Fruit fly (Drosophila melanogaster) whole organism, embryonic: ENCODE measurements around the gene CG13250.

Source experiments
- Bgb ChIP-seq: fragments of 200-800 bp; sonication (Bioruptor generic); IDR thresholded peaks from 2 replicates; pipeline ENCODE4 v1.3.6; 2022; ENCODE audit warnings: missing biosample characterization, missing genetic modification characterization; ENCODE audit not compliant: partially characterized antibody
- CG10543 ChIP-seq: fragments of 200-800 bp; sonication (Bioruptor generic); optimal IDR thresholded peaks from 3 replicates; lab custom pipeline; 2017; ENCODE audit warnings: missing biosample characterization, mild to moderate bottlenecking, missing genetic modification characterization, moderate library complexity
- CG12299 ChIP-seq: fragments of 200-800 bp; sonication (Bioruptor generic); optimal IDR thresholded peaks from 2 replicates; lab custom pipeline; 2018; ENCODE audit warnings: missing biosample characterization, mild to moderate bottlenecking, missing genetic modification characterization
- CG13287 ChIP-seq: fragments of 200-800 bp; sonication (Bioruptor generic); IDR thresholded peaks from 2 replicates; pipeline ENCODE4 v1.3.6; 2022; ENCODE audit warnings: missing biosample characterization, missing genetic modification characterization; ENCODE audit not compliant: partially characterized antibody
- CG17359 ChIP-seq: fragments of 200-800 bp; sonication (Bioruptor generic); optimal IDR thresholded peaks from 3 replicates; lab custom pipeline; 2018; ENCODE audit warnings: missing biosample characterization, mild to moderate bottlenecking, missing genetic modification characterization, moderate library complexity
- CG42726 ChIP-seq: fragments of 200-800 bp; sonication (Bioruptor generic); IDR thresholded peaks from 2 replicates; pipeline ENCODE4 v1.3.6; 2022; ENCODE audit warnings: missing biosample characterization, missing genetic modification characterization; ENCODE audit not compliant: partially characterized antibody
- CG4360 ChIP-seq: fragments of 200-800 bp; sonication (Bioruptor generic); IDR thresholded peaks from 2 replicates; pipeline ENCODE4 v1.3.6; 2022; ENCODE audit warnings: missing biosample characterization, missing genetic modification characterization
- CG6272 ChIP-seq: fragments of 200-800 bp; sonication (Bioruptor generic); IDR thresholded peaks from 2 replicates; pipeline ENCODE4 v1.3.6; 2022; ENCODE audit warnings: missing biosample characterization, missing genetic modification characterization
- CG6689 ChIP-seq: fragments of 200-800 bp; sonication (Bioruptor generic); IDR thresholded peaks from 2 replicates; pipeline ENCODE4 v1.3.6; 2022; ENCODE audit warnings: missing biosample characterization, missing genetic modification characterization
- CG6854 ChIP-seq: fragments of 200-800 bp; sonication (Bioruptor generic); optimal IDR thresholded peaks from 3 replicates; lab custom pipeline; 2017; ENCODE audit warnings: missing biosample characterization, mild to moderate bottlenecking, missing genetic modification characterization
- CG7786 ChIP-seq: fragments of 200-800 bp; sonication (Bioruptor generic); optimal IDR thresholded peaks from 2 replicates; lab custom pipeline; 2016; ENCODE audit warnings: missing biosample characterization, missing genetic modification characterization
- D19A ChIP-seq: fragments of 200-800 bp; optimal IDR thresholded peaks from 3 replicates; lab custom pipeline; 2019; ENCODE audit warnings: missing biosample characterization, mild to moderate bottlenecking, missing genetic modification characterization, moderate library complexity
- Dll ChIP-seq: fragments of 200-800 bp; sonication (Bioruptor generic); IDR thresholded peaks from 4 replicates; pipeline ENCODE4 v1.3.6; 2022; ENCODE audit warnings: missing biosample characterization, missing genetic modification characterization; ENCODE audit not compliant: partially characterized antibody
- HLH4C ChIP-seq: fragments of 200-800 bp; sonication (Bioruptor generic); IDR thresholded peaks from 3 replicates; pipeline ENCODE4 v1.3.6; 2022; ENCODE audit warnings: missing biosample characterization, missing genetic modification characterization; ENCODE audit not compliant: partially characterized antibody
- MESR4 ChIP-seq: fragments of 200-800 bp; sonication (Bioruptor generic); optimal IDR thresholded peaks from 2 replicates; lab custom pipeline; 2018; ENCODE audit warnings: missing biosample characterization, mild to moderate bottlenecking, missing genetic modification characterization, moderate library complexity
- Nf-YC ChIP-seq: fragments of 200-800 bp; optimal IDR thresholded peaks from 3 replicates; lab custom pipeline; 2019; ENCODE audit warnings: missing biosample characterization, mild to moderate bottlenecking, missing genetic modification characterization, moderate library complexity
- Opbp ChIP-seq: fragments of 200-800 bp; sonication (Bioruptor generic); IDR thresholded peaks from 3 replicates; pipeline ENCODE4 v1.3.6; 2022; ENCODE audit warnings: missing biosample characterization, missing genetic modification characterization; ENCODE audit not compliant: partially characterized antibody
- Pdp1 ChIP-seq, 2 experiments: fragments of 200-800 bp; sonication (Bioruptor generic); optimal IDR thresholded peaks; 3 replicates each; lab custom pipeline; 2016; ENCODE audit warnings: missing biosample characterization in 2 of 2, missing genetic modification characterization in 2 of 2, mild to moderate bottlenecking in 1 of 2, moderate library complexity in 1 of 2
- Scr ChIP-seq: fragments of 200-800 bp; sonication (Bioruptor generic); IDR thresholded peaks from 2 replicates; pipeline ENCODE4 v1.3.6; 2022; ENCODE audit warnings: missing biosample characterization, missing genetic modification characterization; ENCODE audit not compliant: partially characterized antibody
- Xrp1 ChIP-seq: fragments of 200-800 bp; sonication (Bioruptor generic); IDR thresholded peaks from 2 replicates; pipeline ENCODE4 v1.3.6; 2022; ENCODE audit warnings: missing biosample characterization, missing genetic modification characterization
- bbx ChIP-seq: fragments of 200-800 bp; sonication (Bioruptor generic); IDR thresholded peaks from 2 replicates; pipeline ENCODE4 v1.3.6; 2022; ENCODE audit warnings: missing biosample characterization, missing genetic modification characterization; ENCODE audit not compliant: partially characterized antibody
- btn ChIP-seq: fragments of 200-800 bp; sonication (Bioruptor generic); optimal IDR thresholded peaks from 2 replicates; lab custom pipeline; 2016; ENCODE audit warnings: missing biosample characterization, missing genetic modification characterization
- cad ChIP-seq: fragments of >200 bp; optimal IDR thresholded peaks from 2 replicates; lab custom pipeline; 2017; ENCODE audit warnings: missing biosample characterization, missing genetic modification characterization
- crol ChIP-seq: fragments of 200-800 bp; sonication (Bioruptor generic); IDR thresholded peaks from 2 replicates; pipeline ENCODE4 v1.3.6; 2022; ENCODE audit warnings: missing biosample characterization, missing genetic modification characterization
- dmrt11E ChIP-seq: fragments of 200-800 bp; sonication (Bioruptor generic); optimal IDR thresholded peaks from 3 replicates; lab custom pipeline; 2018; ENCODE audit warnings: missing biosample characterization, mild to moderate bottlenecking, missing genetic modification characterization, moderate library complexity
- dmrt99B ChIP-seq: fragments of 200-800 bp; sonication (Bioruptor generic); optimal IDR thresholded peaks from 2 replicates; lab custom pipeline; 2018; ENCODE audit warnings: missing biosample characterization, mild to moderate bottlenecking, missing genetic modification characterization, moderate library complexity
- gcm ChIP-seq: fragments of 200-800 bp; sonication (Bioruptor generic); optimal IDR thresholded peaks from 2 replicates; lab custom pipeline; 2019; ENCODE audit warnings: missing biosample characterization, mild to moderate bottlenecking, missing genetic modification characterization, moderate library complexity
- pum ChIP-seq: fragments of 200-800 bp; sonication (Bioruptor generic); optimal IDR thresholded peaks from 2 replicates; lab custom pipeline; 2016; ENCODE audit warnings: missing biosample characterization, missing genetic modification characterization
- schlank ChIP-seq: fragments of 200-800 bp; sonication (Bioruptor generic); optimal IDR thresholded peaks from 2 replicates; lab custom pipeline; 2018; ENCODE audit warnings: missing biosample characterization, mild to moderate bottlenecking, missing genetic modification characterization
- sna ChIP-seq: fragments of 200-800 bp; sonication (Bioruptor generic); IDR thresholded peaks from 2 replicates; pipeline ENCODE4 v1.3.6; 2022; ENCODE audit warnings: missing biosample characterization, missing genetic modification characterization; ENCODE audit not compliant: partially characterized antibody
- tna ChIP-seq: fragments of 200-800 bp; sonication (Bioruptor generic); IDR thresholded peaks from 2 replicates; pipeline ENCODE4 v1.3.6; 2022; ENCODE audit warnings: missing biosample characterization, missing genetic modification characterization; ENCODE audit not compliant: partially characterized antibody
- unc-4 ChIP-seq: fragments of 200-800 bp; sonication (Bioruptor generic); IDR thresholded peaks from 2 replicates; pipeline ENCODE4 v1.3.6; 2022; ENCODE audit warnings: missing biosample characterization, missing genetic modification characterization; ENCODE audit not compliant: partially characterized antibody
- vfl ChIP-seq: fragments of 200-800 bp; sonication (Bioruptor generic); optimal IDR thresholded peaks from 2 replicates; lab custom pipeline; 2016; ENCODE audit warnings: missing biosample characterization, missing genetic modification characterization

CG13250 gene

DNA sequence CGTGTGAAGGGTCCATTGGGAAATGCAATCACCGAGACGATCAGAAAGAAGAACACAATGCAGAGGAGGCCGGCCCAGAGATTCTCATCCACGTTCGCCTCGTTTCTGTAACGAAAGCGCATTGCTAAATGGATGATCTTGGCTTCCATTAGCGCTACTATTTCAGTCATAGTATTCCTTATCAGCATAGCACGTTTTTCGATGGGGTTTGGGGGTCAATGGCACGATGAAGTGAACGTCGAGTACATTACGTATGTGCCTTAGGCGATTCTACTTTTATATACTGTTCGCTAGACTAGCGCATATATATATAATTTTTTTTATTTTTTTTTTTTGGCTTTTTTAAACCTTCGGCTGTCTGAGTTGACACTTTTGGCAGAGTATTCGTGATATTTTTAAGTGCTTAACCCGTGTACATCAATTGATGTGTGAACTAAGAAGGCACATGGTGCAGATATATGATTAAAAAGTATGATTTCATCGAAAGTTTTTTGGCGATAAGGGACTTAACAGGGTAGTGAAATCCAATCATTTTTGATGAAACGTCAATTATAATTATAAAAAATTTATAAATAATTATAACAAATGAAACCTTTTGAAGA is 9.0 kb upstream of the CG13250 start (continued):
- TF ChIP-seq gcm (GFP tag; lab: Kevin White, UChicago) (no peak), vfl (GFP tag; lab: Kevin White, UChicago) (no peak), CG6272 (GFP tag; lab: Robert Waterston, UW) (no peak), CG6689 (GFP tag; lab: Robert Waterston, UW) (no peak), CG6854 (GFP tag; lab: Kevin White, UChicago) (no peak), Nf-YC (tag; lab: Kevin White, UChicago) (no peak), schlank (tag; lab: Kevin White, UChicago) (no peak), D19A (tag; lab: Kevin White, UChicago) (peak; percentile 12), pum (no peak), CG7786 (no peak), tna (GFP tag; lab: Robert Waterston, UW) (no peak), dmrt99B (tag; lab: Kevin White, UChicago) (no peak), dmrt11E (tag; lab: Kevin White, UChicago) (no peak)
- TF ChIP-seq, all 482 proteins: peak for 10

DNA sequence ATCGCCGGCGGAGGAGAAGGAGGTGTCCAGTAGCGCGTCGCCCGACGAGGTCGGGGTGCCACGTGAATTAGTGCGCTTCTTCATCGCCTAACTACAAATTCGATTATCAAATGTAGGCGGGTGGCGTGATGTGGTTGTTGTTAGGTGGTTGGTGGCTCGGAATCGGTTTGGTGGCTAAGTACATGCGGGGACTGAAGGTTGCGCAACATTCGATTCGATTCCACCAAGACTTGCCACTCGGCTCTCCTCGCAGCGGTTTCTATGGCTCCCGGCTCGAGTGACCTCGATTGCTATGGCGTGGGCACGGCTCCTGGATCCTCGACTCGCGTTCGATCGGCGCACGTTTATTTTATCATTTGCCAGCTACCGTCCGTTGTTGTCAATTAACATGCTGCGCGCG is 7.8 kb upstream of the CG13250 start:
- TF ChIP-seq Opbp (GFP tag; lab: Robert Waterston, UW) (0 out of 3 replicates have a peak, but pooled peaks have one; percentile 6), CG42726 (GFP tag; lab: Robert Waterston, UW) (0 out of 2 replicates have a peak, but pooled peaks have one; percentile 13), Xrp1 (GFP tag; lab: Robert Waterston, UW) (no peak), crol (GFP tag; lab: Robert Waterston, UW) (peak; percentile 66), CG10543 (GFP tag; lab: Kevin White, UChicago) (no peak), CG13287 (GFP tag; lab: Robert Waterston, UW) (peak; percentile 17; the same call in 1 of the 2 replicates), Bgb (GFP tag; lab: Robert Waterston, UW) (peak; percentile 28; the same call in 1 of the 2 replicates), CG4360 (GFP tag; lab: Robert Waterston, UW) (peak; percentile 54; the same call in 1 of the 2 replicates), CG12299 (no peak), tna (GFP tag; lab: Robert Waterston, UW) (peak; percentile 42; the same call in 1 of the 2 replicates), Pdp1 (GFP tag; optimal IDR thresholded peaks at IDR 0.05; lab: Kevin White, UChicago) (peak in 1 of 2 experiments; percentile 99), Dll (GFP tag; lab: Robert Waterston, UW) (0 out of 4 replicates have a peak, but pooled peaks have one; percentile 11), Scr (GFP tag; lab: Robert Waterston, UW) (peak; percentile 30; the same call in 1 of the 2 replicates), bbx (GFP tag; lab: Robert Waterston, UW) (peak; percentile 34; the same call in 1 of the 2 replicates), btn (GFP tag; lab: Kevin White, UChicago) (no peak), sna (GFP tag; lab: Robert Waterston, UW) (0 out of 2 replicates have a peak, but pooled peaks have one; percentile 26), unc-4 (GFP tag; lab: Robert Waterston, UW) (peak; percentile 13; the same call in 1 of the 2 replicates), HLH4C (GFP tag; lab: Robert Waterston, UW) (0 out of 3 replicates have a peak, but pooled peaks have one; percentile 33), MESR4 (peak; percentile 56)

DNA sequence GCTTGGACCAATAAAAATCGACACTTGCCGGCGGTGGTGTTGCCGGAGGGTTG is 7.5 kb upstream of the CG13250 start, which contains the start of gene Pss:
Pss (minus strand) TSS at position 32 of the 53 bp plus-strand sequence.
- TF ChIP-seq Pdp1 (GFP tag; optimal IDR thresholded peaks at IDR 0.05; lab: Kevin White, UChicago) (peak in 1 of 2 experiments; percentile 77), CG17359 (no peak), cad (GFP tag; lab: Kevin White, UChicago) (peak; percentile 6)
